Worm (Caenorhabditis elegans): ENCODE measurements around the gene C18D4.4.

ce11 chrV:17538279-17538896 is 7.1 kb upstream of the C18D4.4 start, which contains the start of gene C18D4.6:
- TF ChIP-seq hlh-30 (tag; optimal IDR thresholded peaks at IDR 0.05; ENCODE audit: insufficient read depth), result no peak
- TF ChIP-seq dmd-4 (tag; optimal IDR thresholded peaks at IDR 0.05; ENCODE audit: borderline replicate concordance), result no peak
- no peak for TF ChIP-seq che-1 (tag; optimal IDR thresholded peaks at IDR 0.05)
- no peak for TF ChIP-seq ama-1 (optimal IDR thresholded peaks at IDR 0.05)
- no peak for TF ChIP-seq F13H6.1 (tag; optimal IDR thresholded peaks at IDR 0.05)
- no peak for TF ChIP-seq pha-4 (tag; optimal IDR thresholded peaks at IDR 0.05)
- TF ChIP-seq K02D7.2 (tag; optimal IDR thresholded peaks at IDR 0.05), result no peak
- TF ChIP-seq syd-9 (tag; optimal IDR thresholded peaks at IDR 0.05), result no peak
- TF ChIP-seq nfya-1 (tag; optimal IDR thresholded peaks at IDR 0.05), result no peak
- no peak for TF ChIP-seq unc-86 (tag; optimal IDR thresholded peaks at IDR 0.05)

Measured in whole organism, late embryonic.